Fruit fly (Drosophila melanogaster) whole organism, embryonic: ENCODE results near the gene Ing3.
A peak's percentile ranks its signal among the peaks of the same experiment; 100 is the strongest.

ENCODE experiments used
- Awh ChIP-seq: fragments of 200-800 bp; sonication (Bioruptor generic); IDR thresholded peaks from 2 replicates; pipeline ENCODE4, ENCODE4 v1.3.6; 2022; ENCODE audit warnings: missing biosample characterization, missing genetic modification characterization
- CG10209 ChIP-seq: fragments of 200-800 bp; sonication (Bioruptor generic); optimal IDR thresholded peaks from 3 replicates; lab custom pipeline; 2017; ENCODE audit warnings: missing biosample characterization, mild to moderate bottlenecking, missing genetic modification characterization, missing genetic modification reagents
- CG10267 ChIP-seq: fragments of 200-800 bp; sonication (Bioruptor generic); optimal IDR thresholded peaks from 2 replicates; lab custom pipeline; 2018; ENCODE audit warnings: missing biosample characterization, mild to moderate bottlenecking, missing genetic modification characterization, moderate library complexity
- CG10979 ChIP-seq: fragments of 200-800 bp; sonication (Bioruptor generic); optimal IDR thresholded peaks from 2 replicates; lab custom pipeline; 2018; ENCODE audit warnings: missing biosample characterization, mild to moderate bottlenecking, missing genetic modification characterization, moderate library complexity
- CG12769 ChIP-seq: fragments of 200-800 bp; sonication (Bioruptor generic); optimal IDR thresholded peaks from 2 replicates; lab custom pipeline; 2019; ENCODE audit warnings: missing biosample characterization, mild to moderate bottlenecking, missing genetic modification characterization, moderate library complexity
- CG14710 ChIP-seq: fragments of 200-800 bp; sonication (Bioruptor generic); optimal IDR thresholded peaks from 3 replicates; lab custom pipeline; 2019; ENCODE audit warnings: missing biosample characterization, mild to moderate bottlenecking, missing genetic modification characterization, moderate library complexity
- CG17361 ChIP-seq: fragments of 200-800 bp; sonication (Bioruptor generic); IDR thresholded peaks from 3 replicates; pipeline ENCODE4 v1.3.6; 2022; ENCODE audit warnings: missing biosample characterization, missing genetic modification characterization
- CG17568 ChIP-seq: fragments of 200-800 bp; sonication (Bioruptor generic); optimal IDR thresholded peaks from 2 replicates; lab custom pipeline; 2018; ENCODE audit warnings: missing biosample characterization, mild to moderate bottlenecking, missing genetic modification characterization, moderate library complexity
- CG17802 ChIP-seq: fragments of 200-800 bp; sonication (Bioruptor generic); optimal IDR thresholded peaks from 2 replicates; lab custom pipeline; 2018; ENCODE audit warnings: missing biosample characterization, mild to moderate bottlenecking, missing genetic modification characterization, moderate library complexity
- CG18262 ChIP-seq: fragments of 200-800 bp; optimal IDR thresholded peaks from 3 replicates; lab custom pipeline; 2019; ENCODE audit warnings: missing biosample characterization, mild to moderate bottlenecking, missing genetic modification characterization, moderate library complexity
- CG2120 ChIP-seq: fragments of 200-800 bp; sonication (Bioruptor generic); optimal IDR thresholded peaks from 3 replicates; lab custom pipeline; 2016; ENCODE audit warnings: missing biosample characterization, missing genetic modification characterization
- CG33213 ChIP-seq: fragments of 200-800 bp; sonication (Bioruptor generic); optimal IDR thresholded peaks from 3 replicates; lab custom pipeline; 2016; ENCODE audit warnings: missing biosample characterization, missing genetic modification characterization
- CG3838 ChIP-seq: fragments of 200-800 bp; sonication (Bioruptor generic); optimal IDR thresholded peaks from 3 replicates; lab custom pipeline; 2016; ENCODE audit warnings: missing biosample characterization, missing genetic modification characterization
- CG4730 ChIP-seq: fragments of 200-800 bp; sonication (Bioruptor generic); IDR thresholded peaks from 2 replicates; pipeline ENCODE4 v1.3.6; 2022; ENCODE audit warnings: missing biosample characterization, missing genetic modification characterization
- CG7271 ChIP-seq: fragments of 200-800 bp; sonication (Bioruptor generic); optimal IDR thresholded peaks from 2 replicates; lab custom pipeline; 2018; ENCODE audit warnings: missing biosample characterization, mild to moderate bottlenecking, missing genetic modification characterization, moderate library complexity
- CG8478 ChIP-seq: fragments of >200 bp; optimal IDR thresholded peaks from 2 replicates; lab custom pipeline; 2018
- Drgx ChIP-seq: fragments of 200-800 bp; sonication (Bioruptor generic); IDR thresholded peaks from 2 replicates; pipeline ENCODE4 v1.3.6; 2022; ENCODE audit warnings: missing biosample characterization, missing genetic modification characterization
- Elba2 ChIP-seq: fragments of 200-800 bp; sonication (Bioruptor generic); optimal IDR thresholded peaks from 3 replicates; lab custom pipeline; 2016; ENCODE audit warnings: missing biosample characterization, missing genetic modification characterization
- Ets65A ChIP-seq: fragments of 200-800 bp; sonication (Bioruptor generic); peaks from one replicate; lab custom pipeline; 2016; ENCODE audit warnings: missing biosample characterization, missing genetic modification characterization
- Ets97D ChIP-seq: fragments of 200-800 bp; sonication (Bioruptor generic); optimal IDR thresholded peaks from 3 replicates; lab custom pipeline; 2016; ENCODE audit warnings: missing biosample characterization, missing genetic modification characterization
- GATAe ChIP-seq: fragments of 200-800 bp; sonication (Bioruptor generic); conservative IDR thresholded peaks from 2 replicates; pipeline ENCODE4 v1.3.6; 2022; ENCODE audit warnings: missing biosample characterization, missing genetic modification characterization
- HLH4C ChIP-seq: fragments of 200-800 bp; sonication (Bioruptor generic); IDR thresholded peaks from 3 replicates; pipeline ENCODE4 v1.3.6; 2022; ENCODE audit warnings: missing biosample characterization, missing genetic modification characterization; ENCODE audit not compliant: partially characterized antibody
- Hmx ChIP-seq: fragments of 200-800 bp; sonication (Bioruptor generic); optimal IDR thresholded peaks from 2 replicates; lab custom pipeline; 2016; ENCODE audit warnings: missing biosample characterization, missing genetic modification characterization
- Lim3 ChIP-seq: fragments of 200-800 bp; sonication (Bioruptor generic); IDR thresholded peaks from 2 replicates; pipeline ENCODE4 v1.3.6; 2022; ENCODE audit warnings: missing biosample characterization, missing genetic modification characterization
- MBD-R2 ChIP-seq: fragments of 200-800 bp; sonication (Bioruptor generic); IDR thresholded peaks from 2 replicates; pipeline ENCODE4 v1.3.6; 2022; ENCODE audit warnings: missing biosample characterization, missing genetic modification characterization
- Med ChIP-seq: fragments of 200-800 bp; sonication (Bioruptor generic); peaks from one replicate; lab custom pipeline; 2016; ENCODE audit warnings: missing biosample characterization, missing genetic modification characterization, mild to moderate bottlenecking, inconsistent platforms, moderate library complexity
- Pdp1 ChIP-seq, 2 experiments: fragments of 200-800 bp; sonication (Bioruptor generic); optimal IDR thresholded peaks; 3 replicates each; lab custom pipeline; 2016; ENCODE audit warnings: missing biosample characterization in 2 of 2, missing genetic modification characterization in 2 of 2, mild to moderate bottlenecking in 1 of 2, moderate library complexity in 1 of 2
- abd-A ChIP-seq: fragments of 200-800 bp; sonication (Bioruptor generic); optimal IDR thresholded peaks from 3 replicates; lab custom pipeline; 2019; ENCODE audit warnings: missing biosample characterization, mild to moderate bottlenecking, missing genetic modification characterization, moderate library complexity
- aop ChIP-seq: fragments of 200-800 bp; sonication (Bioruptor generic); IDR thresholded peaks from 2 replicates; pipeline ENCODE4 v1.3.6; 2022; ENCODE audit warnings: missing biosample characterization, missing genetic modification characterization
- bab2 ChIP-seq: fragments of 200-800 bp; sonication (Bioruptor generic); optimal IDR thresholded peaks from 2 replicates; lab custom pipeline; 2016; ENCODE audit warnings: missing biosample characterization, missing genetic modification characterization
- bbx ChIP-seq: fragments of 200-800 bp; sonication (Bioruptor generic); IDR thresholded peaks from 2 replicates; pipeline ENCODE4 v1.3.6; 2022; ENCODE audit warnings: missing biosample characterization, missing genetic modification characterization; ENCODE audit not compliant: partially characterized antibody
- cg ChIP-seq: fragments of 200-800 bp; sonication (Bioruptor generic); optimal IDR thresholded peaks from 3 replicates; lab custom pipeline; 2019; ENCODE audit warnings: missing biosample characterization, mild to moderate bottlenecking, missing genetic modification characterization, moderate library complexity
- ci ChIP-seq: fragments of 200-800 bp; sonication (Bioruptor generic); IDR thresholded peaks from 3 replicates; pipeline ENCODE4 v1.3.6; 2022; ENCODE audit warnings: missing biosample characterization, missing genetic modification characterization
- dmrt99B ChIP-seq: fragments of 200-800 bp; sonication (Bioruptor generic); optimal IDR thresholded peaks from 2 replicates; lab custom pipeline; 2018; ENCODE audit warnings: missing biosample characterization, mild to moderate bottlenecking, missing genetic modification characterization, moderate library complexity
- gcm2 ChIP-seq: fragments of 200-800 bp; sonication (Bioruptor generic); optimal IDR thresholded peaks from 2 replicates; lab custom pipeline; 2016; ENCODE audit warnings: missing biosample characterization, missing genetic modification characterization
- gfzf ChIP-seq: fragments of 200-800 bp; sonication (Bioruptor generic); optimal IDR thresholded peaks from 2 replicates; lab custom pipeline; 2016; ENCODE audit warnings: missing biosample characterization, mild to moderate bottlenecking, missing genetic modification characterization, moderate library complexity
- gsb-n ChIP-seq: fragments of 200-800 bp; sonication (Bioruptor generic); optimal IDR thresholded peaks from 3 replicates; lab custom pipeline; 2018; ENCODE audit warnings: missing biosample characterization, mild to moderate bottlenecking, missing genetic modification characterization
- insv ChIP-seq, 2 experiments: fragments of 200-800 bp; sonication (Bioruptor generic); optimal IDR thresholded peaks; 3 replicates each; lab custom pipeline; 2016 to 2018; ENCODE audit warnings: missing biosample characterization in 2 of 2, missing genetic modification characterization in 2 of 2
- kni ChIP-seq: fragments of 200-800 bp; sonication (Bioruptor generic); optimal IDR thresholded peaks from 3 replicates; lab custom pipeline; 2017; ENCODE audit warnings: mild to moderate bottlenecking, missing biosample characterization, missing genetic modification reagents, missing genetic modification characterization
- nau ChIP-seq: fragments of 200-800 bp; sonication (Bioruptor generic); optimal IDR thresholded peaks from 3 replicates; lab custom pipeline; 2017; ENCODE audit warnings: missing biosample characterization, mild to moderate bottlenecking, missing genetic modification characterization, missing genetic modification reagents
- nerfin-1 ChIP-seq: fragments of 200-800 bp; sonication (Bioruptor generic); optimal IDR thresholded peaks from 3 replicates; lab custom pipeline; 2019; ENCODE audit warnings: missing biosample characterization, mild to moderate bottlenecking, missing genetic modification characterization, moderate library complexity
- nmo ChIP-seq: fragments of 200-800 bp; sonication (Bioruptor generic); optimal IDR thresholded peaks from 2 replicates; lab custom pipeline; 2018; ENCODE audit warnings: missing biosample characterization, mild to moderate bottlenecking, missing genetic modification characterization, moderate library complexity
- ro ChIP-seq: fragments of 200-800 bp; sonication (Bioruptor generic); IDR thresholded peaks from 2 replicates; pipeline ENCODE4 v1.3.6; 2022; ENCODE audit warnings: missing biosample characterization, missing genetic modification characterization
- sc ChIP-seq, 3 experiments: fragments of >200 bp in 2 of 3; fragments of 200-800 bp in 1 of 3; sonication (Bioruptor generic) in 1 of 3; optimal IDR thresholded peaks; 2 replicates in 2 of 3; 3 replicates in 1 of 3; lab custom pipeline; 2017; ENCODE audit warnings: mild to moderate bottlenecking in 1 of 3, missing biosample characterization in 1 of 3, missing genetic modification characterization in 1 of 3, missing genetic modification reagents in 1 of 3
- sr ChIP-seq: fragments of 200-800 bp; sonication (Bioruptor generic); IDR thresholded peaks from 3 replicates; pipeline ENCODE4 v1.3.6; 2022; ENCODE audit warnings: missing biosample characterization, missing genetic modification characterization
- twi ChIP-seq: fragments of 200-800 bp; optimal IDR thresholded peaks from 2 replicates; lab custom pipeline; 2019; ENCODE audit warnings: missing biosample characterization, mild to moderate bottlenecking, missing genetic modification characterization, moderate library complexity
- yki ChIP-seq: fragments of >200 bp; optimal IDR thresholded peaks from 3 replicates; lab custom pipeline; 2018
- zfh1 ChIP-seq: fragments of 200-800 bp; sonication (Bioruptor generic); IDR thresholded peaks from 3 replicates; pipeline ENCODE4 v1.3.6; 2022; ENCODE audit warnings: missing biosample characterization, missing genetic modification characterization

The Ing3 gene

DNA sequence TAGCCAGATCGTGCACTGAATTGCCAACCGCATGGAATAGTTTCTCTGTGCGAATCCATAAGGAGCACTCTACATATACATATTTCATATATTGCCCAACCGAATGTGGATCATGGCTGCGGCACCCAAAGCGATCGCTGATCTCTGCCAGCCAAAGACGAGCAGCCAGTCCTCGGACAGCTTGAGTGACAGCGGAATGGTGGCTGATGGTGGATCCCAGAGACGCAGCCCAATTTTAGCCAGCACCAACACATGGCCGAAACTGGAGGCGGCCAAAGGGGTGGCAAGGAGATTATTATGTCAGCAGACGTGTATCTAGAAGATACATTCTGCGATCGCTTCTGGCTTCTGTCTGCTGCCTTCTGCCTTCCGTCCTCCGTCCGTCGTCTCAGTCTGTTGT lies 21.9 kb downstream of the Ing3 start:
- TF ChIP-seq CG12769, result peak; percentile 63
- no peak for TF ChIP-seq CG7271 (tag; lab: Kevin White, UChicago)
- no peak for TF ChIP-seq Awh (GFP tag; lab: Robert Waterston, UW)
- TF ChIP-seq bbx (GFP tag; lab: Robert Waterston, UW), result no peak
- TF ChIP-seq Pdp1 (GFP tag; optimal IDR thresholded peaks at IDR 0.05; lab: Kevin White, UChicago), result peak in 1 of 2 experiments; percentile 58
- no peak for TF ChIP-seq bab2 (GFP tag; lab: Kevin White, UChicago)
- TF ChIP-seq ro, result no peak

DNA sequence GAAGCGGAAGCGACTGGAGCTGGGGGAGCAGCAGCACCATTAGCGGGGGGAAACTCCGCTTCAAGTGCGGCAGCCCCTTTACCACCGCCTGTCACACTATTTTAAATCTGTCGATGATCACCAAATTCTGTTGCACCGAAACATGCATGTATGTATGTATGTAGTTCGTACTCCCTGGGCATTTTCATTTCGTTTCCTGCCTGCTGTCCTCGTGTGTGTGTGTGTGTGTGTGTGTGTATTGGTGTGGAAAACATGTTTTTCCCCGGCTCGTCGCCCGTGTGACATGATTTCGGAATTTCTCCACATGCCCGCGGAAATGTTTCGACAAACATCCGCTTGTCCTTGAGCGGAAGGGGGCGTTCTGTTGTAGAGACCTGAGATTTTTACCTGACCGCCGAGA lies 25.9 kb downstream of the Ing3 start:
- TF ChIP-seq zfh1 (GFP tag; lab: Robert Waterston, UW) (no peak), nerfin-1 (tag; lab: Kevin White, UChicago) (no peak), Drgx (GFP tag; lab: Robert Waterston, UW) (no peak), sr (GFP tag; lab: Robert Waterston, UW) (no peak), sc (optimal IDR thresholded peaks at IDR 0.05; lab: Kevin White, UChicago) (no peak), sc (GFP tag; optimal IDR thresholded peaks at IDR 0.05; lab: Kevin White, UChicago) (no peak), HLH4C (GFP tag; lab: Robert Waterston, UW) (no peak), CG18262 (tag; lab: Kevin White, UChicago) (no peak), CG4730 (GFP tag; lab: Robert Waterston, UW) (no peak), nau (GFP tag; lab: Kevin White, UChicago) (peak; percentile 21), CG17802 (tag; lab: Kevin White, UChicago) (no peak), gsb-n (no peak), CG10209 (GFP tag; lab: Kevin White, UChicago) (no peak), twi (tag; lab: Kevin White, UChicago) (peak; percentile 56), dmrt99B (tag; lab: Kevin White, UChicago) (no peak), cg (GFP tag; lab: Kevin White, UChicago) (peak; percentile 66), aop (0 out of 2 replicates have a peak, but pooled peaks have one; percentile 49), MBD-R2 (GFP tag; lab: Robert Waterston, UW) (no peak), kni (peak; percentile 55), GATAe (GFP tag; lab: Robert Waterston, UW) (no peak), Hmx (GFP tag; lab: Kevin White, UChicago) (no peak), CG2120 (GFP tag; lab: Kevin White, UChicago) (no peak)
- TF ChIP-seq, all 482 proteins: peak for 5

DNA sequence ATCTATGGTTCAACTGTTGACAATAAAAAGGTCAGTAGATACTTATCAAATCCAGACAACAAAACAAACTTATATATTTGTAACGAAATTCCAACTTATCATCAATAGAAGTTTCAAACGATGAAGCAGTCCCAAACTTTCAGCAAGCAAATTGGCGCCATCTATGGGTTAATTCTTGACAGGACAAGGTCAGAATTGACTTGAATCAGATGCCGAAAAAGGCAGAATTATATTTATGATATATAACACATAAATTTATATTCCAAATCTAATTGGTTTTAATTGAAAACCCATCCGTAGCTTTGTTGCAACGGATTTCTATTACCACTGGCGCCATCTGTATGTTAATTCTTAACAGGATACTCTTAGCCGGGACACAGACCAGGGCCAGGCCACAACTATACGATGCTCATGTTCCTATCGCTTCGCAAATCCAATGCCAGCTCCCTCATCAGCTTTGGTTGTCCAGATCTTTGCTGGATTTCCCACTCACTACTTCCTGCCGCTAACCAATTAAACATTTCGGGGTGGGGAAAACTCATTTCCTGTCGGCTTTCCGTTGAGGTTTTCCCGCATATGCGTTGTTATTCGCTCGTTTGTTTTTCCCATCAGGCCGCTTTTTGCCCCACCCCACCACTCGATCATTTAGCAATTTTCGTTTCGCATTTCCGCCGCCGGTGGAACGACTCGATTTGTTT lies 31.1 kb downstream of the Ing3 start:
- TF ChIP-seq Lim3 (GFP tag; lab: Robert Waterston, UW) (no peak), Elba2 (GFP tag; lab: Kevin White, UChicago) (no peak), CG33213 (GFP tag; lab: Kevin White, UChicago) (no peak), CG17361 (peak; percentile 43; the same call in 2 of the 3 replicates), Ets65A (GFP tag; lab: Kevin White, UChicago) (peak; percentile 68), Med (GFP tag; lab: Kevin White, UChicago) (peak; percentile 63), CG10979 (tag; lab: Kevin White, UChicago) (peak; percentile 45), abd-A (tag; lab: Kevin White, UChicago) (no peak), CG17568 (GFP tag; lab: Kevin White, UChicago) (no peak), CG14710 (peak; percentile 18), gcm2 (GFP tag; lab: Kevin White, UChicago) (no peak), ci (GFP tag; lab: Robert Waterston, UW) (0 out of 3 replicates have a peak, but pooled peaks have one; percentile 42), insv (GFP tag; optimal IDR thresholded peaks at IDR 0.05; lab: Kevin White, UChicago) (peak in 1 of 2 experiments; percentile 74), nmo (GFP tag; lab: Kevin White, UChicago) (peak; percentile 33), yki (lab: Kevin White, UChicago) (peak; percentile 4), CG3838 (GFP tag; lab: Kevin White, UChicago) (no peak), gfzf (peak; percentile 24), Ets97D (GFP tag; lab: Kevin White, UChicago) (peak; percentile 72), CG10267 (tag; lab: Kevin White, UChicago) (peak; percentile 21), CG8478 (lab: Kevin White, UChicago) (peak; percentile 40)
